Worm (Caenorhabditis elegans): ENCODE data around the gene C09B9.85.

C09B9.85 gene

ce11 chrIV:4983746-4984145, 41.8 kb downstream of the C09B9.85 start, which contains the start of gene clec-176:
TSS of gene clec-176 (plus strand) at chrIV:4984046.
- TF ChIP-seq ceh-24 (tag; optimal IDR thresholded peaks at IDR 0.05) (no peak), dve-1 (tag; optimal IDR thresholded peaks at IDR 0.05) (no peak), ceh-22 (tag; optimal IDR thresholded peaks at IDR 0.05) (no peak), hlh-6 (tag; optimal IDR thresholded peaks at IDR 0.05) (no peak), ceh-14 (tag; optimal IDR thresholded peaks at IDR 0.05) (no peak), ceh-34 (tag; optimal IDR thresholded peaks at IDR 0.05) (no peak), nfya-1 (tag; optimal IDR thresholded peaks at IDR 0.05) (no peak), ceh-48 (tag; optimal IDR thresholded peaks at IDR 0.05) (no peak), fkh-10 (GFP tag; optimal IDR thresholded peaks at IDR 0.05) (no peak), pqm-1 (tag; optimal IDR thresholded peaks at IDR 0.05) (no peak), gmeb-2 (tag; optimal IDR thresholded peaks at IDR 0.05) (no peak), unc-86 (tag; optimal IDR thresholded peaks at IDR 0.05) (no peak), C08G9.2 (tag; optimal IDR thresholded peaks at IDR 0.05) (no peak), C38D4.7 (GFP tag; optimal IDR thresholded peaks at IDR 0.05) (no peak), che-1 (tag; optimal IDR thresholded peaks at IDR 0.05) (no peak), nhr-11 (tag; optimal IDR thresholded peaks at IDR 0.05) (no peak)

ce11 chrIV:4982477-4982876, 43.1 kb downstream of the C09B9.85 start, which contains the start of gene E03H12.4:
TSS of gene E03H12.4 (plus strand) at chrIV:4982596.
- TF ChIP-seq pat-9 (tag; optimal IDR thresholded peaks at IDR 0.05), result no peak
- TF ChIP-seq ahr-1 (tag; optimal IDR thresholded peaks at IDR 0.05), result no peak
- TF ChIP-seq pros-1 (tag; optimal IDR thresholded peaks at IDR 0.05), result no peak
- no peak for TF ChIP-seq tbx-2 (tag; optimal IDR thresholded peaks at IDR 0.05)
- no peak for TF ChIP-seq ceh-2 (tag; optimal IDR thresholded peaks at IDR 0.05)
- no peak for TF ChIP-seq nhr-11 (tag; optimal IDR thresholded peaks at IDR 0.05)
- no peak for TF ChIP-seq hlh-8 (tag; optimal IDR thresholded peaks at IDR 0.05)
- TF ChIP-seq Y22D7AL.16 (tag; optimal IDR thresholded peaks at IDR 0.05), result no peak
- no peak for TF ChIP-seq ceh-45 (GFP tag; IDR thresholded peaks at IDR 0.05)
- TF ChIP-seq pax-1 (tag; optimal IDR thresholded peaks at IDR 0.05), result no peak
- TF ChIP-seq zip-5 (tag; optimal IDR thresholded peaks at IDR 0.05), result no peak
- no peak for TF ChIP-seq syd-9 (tag; optimal IDR thresholded peaks at IDR 0.05)
- no peak for TF ChIP-seq elt-2 (tag; optimal IDR thresholded peaks at IDR 0.05)
- no peak for TF ChIP-seq C38D4.7 (GFP tag; optimal IDR thresholded peaks at IDR 0.05)
- TF ChIP-seq dmd-4 (tag; optimal IDR thresholded peaks at IDR 0.05; ENCODE audit: borderline replicate concordance), result no peak

- TF ChIP-seq T23F11.4 (GFP tag; optimal IDR thresholded peaks at IDR 0.05) (no peak), pat-9 (tag; optimal IDR thresholded peaks at IDR 0.05) (no peak), dve-1 (tag; optimal IDR thresholded peaks at IDR 0.05) (no peak), eyg-1 (tag; optimal IDR thresholded peaks at IDR 0.05) (no peak), ceh-6 (GFP tag; optimal IDR thresholded peaks at IDR 0.05) (no peak), unc-86 (tag; optimal IDR thresholded peaks at IDR 0.05) (no peak), elt-2 (tag; optimal IDR thresholded peaks at IDR 0.05) (no peak)
Observed at ce11 chrIV:4981027-4981426, 44.5 kb downstream of the C09B9.85 start, which contains the start of gene srz-24. TSS of gene srz-24 (minus strand) at chrIV:4981127.

ce11 chrIV:4977176-4977693, 48.3 kb downstream of the C09B9.85 start, which contains the start of gene E03H12.5:
TSS of gene E03H12.5 (plus strand) at chrIV:4977226.
- TF ChIP-seq ceh-14 (tag; optimal IDR thresholded peaks at IDR 0.05) (no peak), fax-1 (tag; optimal IDR thresholded peaks at IDR 0.05) (no peak), lim-6 (tag; optimal IDR thresholded peaks at IDR 0.05) (no peak)

- no peak for TF ChIP-seq zip-5 (tag; optimal IDR thresholded peaks at IDR 0.05)
- no peak for TF ChIP-seq fkh-6 (tag; optimal IDR thresholded peaks at IDR 0.05)
- TF ChIP-seq ahr-1 (tag; optimal IDR thresholded peaks at IDR 0.05), result no peak
- TF ChIP-seq pros-1 (tag; optimal IDR thresholded peaks at IDR 0.05), result no peak
- no peak for TF ChIP-seq pha-4 (tag; optimal IDR thresholded peaks at IDR 0.05)
- TF ChIP-seq ceh-19 (GFP tag; optimal IDR thresholded peaks at IDR 0.05), result no peak
- TF ChIP-seq sox-4 (tag; optimal IDR thresholded peaks at IDR 0.05), result no peak
- no peak for TF ChIP-seq lim-6 (tag; optimal IDR thresholded peaks at IDR 0.05)
- TF ChIP-seq syd-9 (tag; optimal IDR thresholded peaks at IDR 0.05), result no peak
- no peak for TF ChIP-seq ceh-31 (tag; optimal IDR thresholded peaks at IDR 0.05)
- TF ChIP-seq C08G9.2 (tag; optimal IDR thresholded peaks at IDR 0.05), result no peak
- TF ChIP-seq odd-2 (tag; optimal IDR thresholded peaks at IDR 0.05), result no peak
- TF ChIP-seq hlh-6 (tag; optimal IDR thresholded peaks at IDR 0.05), result no peak
- TF ChIP-seq hlh-8 (tag; optimal IDR thresholded peaks at IDR 0.05), result no peak
Observed at ce11 chrIV:4975995-4976394, 49.6 kb downstream of the C09B9.85 start, which contains the start of gene Y9C9A.16. TSS of gene Y9C9A.16 (minus strand) at chrIV:4976125.

Measured in whole organism, late embryonic.